Worm (Caenorhabditis elegans): ENCODE data around the gene Y43F8B.20.

DNA sequence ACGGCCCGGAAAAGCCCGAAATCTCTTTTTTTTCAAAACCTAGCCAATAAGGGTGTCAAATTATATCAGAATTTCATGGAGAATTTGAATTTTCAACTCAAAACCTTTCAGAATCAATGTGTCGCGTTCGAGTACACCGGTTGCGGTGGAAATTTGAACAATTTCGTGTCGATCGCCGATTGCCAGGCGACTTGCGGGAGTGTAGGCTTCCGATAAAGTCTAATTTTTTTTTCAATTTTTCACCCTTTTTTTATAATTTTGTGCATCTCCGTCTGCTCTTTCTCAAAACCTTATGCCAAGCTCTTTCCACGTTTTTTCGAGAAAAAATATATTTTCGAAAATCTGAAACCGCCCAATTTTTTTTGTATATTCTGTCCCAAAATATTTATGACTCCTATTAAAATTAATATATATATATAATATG is 30.1 kb downstream of the Y43F8B.20 start:
- TF ChIP-seq nhr-237 (tag; optimal IDR thresholded peaks at IDR 0.05), result no peak
- no peak for TF ChIP-seq mep-1 (tag; optimal IDR thresholded peaks at IDR 0.05)
